Worm (Caenorhabditis elegans): ENCODE measurements around the gene cogc-8.
A peak's percentile ranks its signal among the peaks of the same experiment; 100 is the strongest.

DNA sequence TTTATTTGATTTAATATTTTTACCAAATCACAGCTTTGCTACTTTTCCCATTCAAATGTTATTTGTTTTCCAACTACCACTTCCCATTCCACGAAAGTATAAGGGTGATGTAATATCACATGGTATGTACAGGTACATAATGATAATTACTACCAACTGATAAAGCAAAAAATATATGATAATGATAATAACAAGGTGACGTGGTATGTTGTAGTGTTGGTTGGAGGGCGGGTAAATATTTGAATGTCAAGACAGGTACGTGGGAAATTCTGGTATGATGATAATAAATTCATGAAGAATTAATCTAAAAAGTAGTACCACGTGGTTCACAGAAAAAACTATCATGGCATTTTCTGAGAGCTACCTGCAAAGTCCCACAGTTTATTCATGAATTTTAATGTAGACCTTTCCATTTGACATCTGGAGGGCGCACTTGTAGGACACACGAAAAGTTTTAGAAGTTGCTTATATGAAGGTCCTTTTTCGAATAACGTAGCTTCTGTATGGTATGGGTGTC is 51.7 kb downstream of the cogc-8 start:
- no peak for TF ChIP-seq lsl-1 (GFP tag; optimal IDR thresholded peaks at IDR 0.05)
- no peak for TF ChIP-seq F49E8.2 (tag; optimal IDR thresholded peaks at IDR 0.05; ENCODE audit: insufficient read depth)
- TF ChIP-seq atf-7 (tag; optimal IDR thresholded peaks at IDR 0.05), result peak; percentile 79
- no peak for TF ChIP-seq egl-44 (GFP tag; IDR thresholded peaks at IDR 0.05)
- TF ChIP-seq tbp1 (GFP tag; optimal IDR thresholded peaks at IDR 0.05), result peak; percentile 34
- TF ChIP-seq dpl-1 (GFP tag; optimal IDR thresholded peaks at IDR 0.05), result no peak

All from whole organism, young adult.